Worm (Caenorhabditis elegans) whole organism, L4 larva: ENCODE data around the gene F55A11.8.
A peak's percentile ranks its signal among the peaks of the same experiment; 100 is the strongest.

Source experiments
- D1046.2 ChIP-seq: fragments of 200-800 bp; sonication (Bioruptor generic); IDR thresholded peaks from 2 replicates; pipeline ENCODE4 v1.3.6; 2022; ENCODE audit warnings: missing genetic modification characterization, missing compliant biosample characterization
- ceh-20 ChIP-seq: fragments of 200-800 bp; sonication (Bioruptor generic); IDR thresholded peaks from 2 replicates; pipeline ENCODE4 v1.3.6; 2022; ENCODE audit warnings: missing genetic modification reagents, missing genetic modification characterization, missing compliant biosample characterization
- ceh-62 ChIP-seq: sonication (generic microtip); optimal IDR thresholded peaks from 2 replicates; lab custom pipeline; 2017; ENCODE audit warnings: missing biosample characterization, missing genetic modification characterization
- daf-19 ChIP-seq: fragments of 200-800 bp; sonication (Bioruptor generic); conservative IDR thresholded peaks from 2 replicates; pipeline ENCODE4 v1.3.6; 2022; ENCODE audit warnings: missing genetic modification characterization, missing compliant biosample characterization
- lin-1 ChIP-seq: fragments of 200-800 bp; sonication (Bioruptor generic); IDR thresholded peaks from 2 replicates; pipeline ENCODE4 v1.3.6; 2022; ENCODE audit warnings: missing genetic modification reagents, missing genetic modification characterization, missing compliant biosample characterization
- madf-9 ChIP-seq: fragments of 200-800 bp; sonication (Bioruptor generic); conservative IDR thresholded peaks from 2 replicates; pipeline ENCODE4 v1.3.6; 2022; ENCODE audit warnings: missing genetic modification reagents, missing genetic modification characterization, missing compliant biosample characterization
- nhr-11 ChIP-seq: fragments of 150-350 bp; optimal IDR thresholded peaks from 2 replicates; lab custom pipeline; 2014; ENCODE audit warnings: missing biosample characterization, missing genetic modification characterization
- pqm-1 ChIP-seq: sonication (generic microtip); optimal IDR thresholded peaks from 2 replicates; lab custom pipeline; 2017; ENCODE audit warnings: missing biosample characterization, missing genetic modification characterization
- sdz-12 ChIP-seq: fragments of 200-800 bp; sonication (Bioruptor generic); optimal IDR thresholded peaks from 2 replicates; lab custom pipeline; 2018; ENCODE audit warnings: mild to moderate bottlenecking, missing genetic modification characterization, missing compliant biosample characterization
- skn-1 ChIP-seq: fragments of 150-350 bp; optimal IDR thresholded peaks from 2 replicates; lab custom pipeline; 2014; ENCODE audit warnings: missing biosample characterization, missing genetic modification characterization
- unc-130 ChIP-seq: sonication (generic microtip); optimal IDR thresholded peaks from 2 replicates; lab custom pipeline; 2016; ENCODE audit warnings: missing genetic modification reagents, missing genetic modification characterization, missing compliant biosample characterization

DNA sequence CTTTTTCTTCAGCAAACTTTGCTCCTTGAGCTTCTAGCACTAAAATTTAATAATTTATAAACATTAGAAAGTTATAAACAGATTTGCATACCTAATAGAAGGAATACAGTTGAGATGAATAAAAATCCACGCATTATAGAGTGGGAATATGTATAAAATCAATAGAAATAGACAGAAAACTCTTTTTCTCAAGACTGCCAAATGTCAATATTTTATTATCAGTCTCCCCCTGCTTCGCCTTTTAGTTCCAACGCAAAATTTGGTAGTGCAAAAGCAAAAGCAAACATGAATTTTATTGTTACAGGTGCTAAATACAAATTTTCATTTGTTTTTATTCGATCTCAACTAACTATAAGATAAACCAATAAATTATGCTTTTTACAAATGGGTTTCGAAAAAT is 25.1 kb upstream of the F55A11.8 start, which contains the start of gene T04F3.4:
- no peak for TF ChIP-seq daf-19 (GFP tag; lab: Robert Waterston, UW)
- TF ChIP-seq unc-130 (GFP tag; lab: Kevin White, UChicago), result no peak
- TF ChIP-seq ceh-62 (tag; lab: Kevin White, UChicago), result no peak
- no peak for TF ChIP-seq sdz-12
- TF ChIP-seq ceh-20 (GFP tag; lab: Robert Waterston, UW), result no peak
- TF ChIP-seq nhr-11, result no peak
- TF ChIP-seq lin-1, result no peak
- no peak for TF ChIP-seq skn-1 (tag; lab: Kevin White, UChicago)
- peak; percentile 28 for TF ChIP-seq pqm-1 (tag; lab: Kevin White, UChicago)
- TF ChIP-seq D1046.2 (GFP tag; lab: Robert Waterston, UW), result no peak
- no peak for TF ChIP-seq madf-9
